Fruit fly (Drosophila melanogaster) whole organism: ENCODE results near the gene CG14270.

Experiments
- CG8478 ChIP-seq: fragments of >200 bp; optimal IDR thresholded peaks from 2 replicates; lab custom pipeline; 2018; ENCODE audit warnings: inconsistent platforms
- Dll ChIP-seq: fragments of >200 bp; optimal IDR thresholded peaks from 2 replicates; lab custom pipeline; 2017
- EcR ChIP-seq, 2 experiments: fragments of >200 bp; optimal IDR thresholded peaks; 2 replicates each; lab custom pipeline; 2017; ENCODE audit warnings: missing biosample characterization in 2 of 2, missing genetic modification characterization in 2 of 2, missing genetic modification reagents in 2 of 2
- pan ChIP-seq: fragments of >200 bp; optimal IDR thresholded peaks from 2 replicates; lab custom pipeline; 2017
- psq ChIP-seq: fragments of >200 bp; optimal IDR thresholded peaks from 2 replicates; lab custom pipeline; 2017
- usp ChIP-seq: fragments of >200 bp; optimal IDR thresholded peaks from 2 replicates; lab custom pipeline; 2017; ENCODE audit warnings: missing biosample characterization, missing genetic modification characterization, mixed read lengths

The CG14270 gene

dm6 chrX:3465551-3465950 lies 19.6 kb downstream of the CG14270 start:
- TF ChIP-seq pan (lab: Kevin White, UChicago) (no peak), psq (lab: Kevin White, UChicago) (no peak), CG8478 (lab: Kevin White, UChicago) (no peak)

dm6 chrX:3463944-3464343 lies 21.2 kb downstream of the CG14270 start, which contains the start of gene CG16781:
CG16781 (minus strand) TSS chrX:3464044.
- TF ChIP-seq usp (GFP tag; lab: Kevin White, UChicago): no peak
- no peak for TF ChIP-seq CG8478 (lab: Kevin White, UChicago)
- TF ChIP-seq pan (lab: Kevin White, UChicago): no peak
- no peak for TF ChIP-seq Dll (lab: Kevin White, UChicago)
- TF ChIP-seq psq (lab: Kevin White, UChicago): no peak
- no peak for TF ChIP-seq EcR (GFP tag; optimal IDR thresholded peaks at IDR 0.05; lab: Kevin White, UChicago)

dm6 chrX:3460140-3460642 lies 25.0 kb downstream of the CG14270 start, which contains the start of the genes CG16782 and CG10801:
CG16782 (minus strand) TSS chrX:3460240.
CG10801 (plus strand) TSS chrX:3460592.
- TF ChIP-seq usp (GFP tag; lab: Kevin White, UChicago) (no peak), EcR (GFP tag; optimal IDR thresholded peaks at IDR 0.05; lab: Kevin White, UChicago) (no peak), Dll (lab: Kevin White, UChicago) (no peak), CG8478 (lab: Kevin White, UChicago) (no peak), pan (lab: Kevin White, UChicago) (no peak)

DNA sequence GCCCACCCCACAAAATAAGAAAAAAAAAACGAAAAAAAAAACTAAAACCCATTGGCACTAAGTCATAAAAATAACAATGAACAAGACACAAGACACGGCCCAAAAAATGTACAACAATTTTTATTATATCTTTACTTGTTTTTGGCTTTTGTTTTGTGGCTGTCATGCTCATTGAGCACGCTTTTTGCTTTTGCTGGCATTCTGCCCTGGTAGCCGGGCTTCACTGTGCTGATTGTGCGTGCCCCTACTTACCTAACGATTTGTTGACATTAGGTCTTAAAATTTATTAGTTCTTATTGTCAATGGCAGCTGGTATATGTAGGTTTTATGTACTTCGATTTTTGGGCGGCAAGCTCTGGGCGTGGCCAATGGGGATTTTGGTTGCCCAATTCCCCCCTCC lies 26.7 kb downstream of the CG14270 start:
- no peak for TF ChIP-seq usp (GFP tag; lab: Kevin White, UChicago)
- TF ChIP-seq pan (lab: Kevin White, UChicago): no peak
- no peak for TF ChIP-seq Dll (lab: Kevin White, UChicago)
- TF ChIP-seq EcR (GFP tag; optimal IDR thresholded peaks at IDR 0.05; lab: Kevin White, UChicago): no peak
- TF ChIP-seq CG8478 (lab: Kevin White, UChicago): no peak
- no peak for TF ChIP-seq psq (lab: Kevin White, UChicago)

DNA sequence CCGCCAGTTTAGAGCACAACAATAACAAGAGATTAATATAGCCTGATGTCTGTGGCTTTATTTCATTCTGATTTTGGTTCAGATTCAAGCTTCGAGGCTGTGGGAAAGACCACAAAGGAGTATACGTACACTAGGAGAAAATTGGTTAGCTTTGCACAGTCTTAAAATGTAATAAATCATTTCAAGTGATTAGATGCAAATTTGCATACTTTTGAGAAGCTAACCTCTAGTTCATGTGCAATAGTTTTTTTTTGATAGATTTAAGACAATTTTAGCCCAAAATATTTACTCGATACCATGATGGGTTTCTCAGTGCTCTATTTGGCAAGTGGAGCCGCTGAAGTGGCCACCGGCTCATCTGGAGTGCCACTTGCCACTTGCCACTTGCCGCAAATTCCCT lies 27.7 kb downstream of the CG14270 start:
- TF ChIP-seq Dll (lab: Kevin White, UChicago) (no peak), usp (GFP tag; lab: Kevin White, UChicago) (no peak), EcR (GFP tag; optimal IDR thresholded peaks at IDR 0.05; lab: Kevin White, UChicago) (no peak), CG8478 (lab: Kevin White, UChicago) (no peak), pan (lab: Kevin White, UChicago) (no peak), psq (lab: Kevin White, UChicago) (no peak)

DNA sequence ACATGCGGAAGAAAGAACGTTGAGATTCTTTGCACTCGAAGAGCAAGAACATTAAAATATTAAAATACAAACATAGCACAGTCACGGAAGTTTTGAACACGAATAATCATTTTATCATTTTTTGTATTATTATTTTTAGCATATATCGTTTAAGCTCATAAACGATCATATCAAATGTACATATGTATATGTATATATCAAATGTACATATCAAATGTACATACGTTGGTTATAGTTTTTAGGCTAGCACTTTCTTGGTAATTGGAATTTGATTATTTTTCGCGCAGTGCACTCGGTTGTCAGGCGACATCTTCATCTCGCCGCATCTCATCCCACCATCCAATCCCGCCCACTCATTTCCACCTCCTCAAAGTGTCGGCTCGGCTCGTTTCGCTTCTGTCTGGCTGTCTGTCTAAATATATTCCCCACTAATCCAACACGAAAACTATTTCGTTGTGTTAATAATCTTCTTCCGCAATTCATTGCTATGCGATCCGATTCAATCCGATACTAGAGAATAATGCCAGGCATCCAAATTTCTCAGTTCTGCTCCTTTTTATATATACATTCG lies 29.7 kb downstream of the CG14270 start:
- TF ChIP-seq Dll (lab: Kevin White, UChicago): no peak
- TF ChIP-seq psq (lab: Kevin White, UChicago): no peak
- no peak for TF ChIP-seq usp (GFP tag; lab: Kevin White, UChicago)
- TF ChIP-seq pan (lab: Kevin White, UChicago): no peak
- TF ChIP-seq CG8478 (lab: Kevin White, UChicago): no peak
- TF ChIP-seq EcR (GFP tag; optimal IDR thresholded peaks at IDR 0.05; lab: Kevin White, UChicago): no peak

dm6 chrX:3454715-3455114 lies 30.5 kb downstream of the CG14270 start:
- TF ChIP-seq psq (lab: Kevin White, UChicago): no peak
- no peak for TF ChIP-seq EcR (GFP tag; optimal IDR thresholded peaks at IDR 0.05; lab: Kevin White, UChicago)
- TF ChIP-seq Dll (lab: Kevin White, UChicago): no peak
- TF ChIP-seq pan (lab: Kevin White, UChicago): no peak
- TF ChIP-seq CG8478 (lab: Kevin White, UChicago): no peak
- no peak for TF ChIP-seq usp (GFP tag; lab: Kevin White, UChicago)

DNA sequence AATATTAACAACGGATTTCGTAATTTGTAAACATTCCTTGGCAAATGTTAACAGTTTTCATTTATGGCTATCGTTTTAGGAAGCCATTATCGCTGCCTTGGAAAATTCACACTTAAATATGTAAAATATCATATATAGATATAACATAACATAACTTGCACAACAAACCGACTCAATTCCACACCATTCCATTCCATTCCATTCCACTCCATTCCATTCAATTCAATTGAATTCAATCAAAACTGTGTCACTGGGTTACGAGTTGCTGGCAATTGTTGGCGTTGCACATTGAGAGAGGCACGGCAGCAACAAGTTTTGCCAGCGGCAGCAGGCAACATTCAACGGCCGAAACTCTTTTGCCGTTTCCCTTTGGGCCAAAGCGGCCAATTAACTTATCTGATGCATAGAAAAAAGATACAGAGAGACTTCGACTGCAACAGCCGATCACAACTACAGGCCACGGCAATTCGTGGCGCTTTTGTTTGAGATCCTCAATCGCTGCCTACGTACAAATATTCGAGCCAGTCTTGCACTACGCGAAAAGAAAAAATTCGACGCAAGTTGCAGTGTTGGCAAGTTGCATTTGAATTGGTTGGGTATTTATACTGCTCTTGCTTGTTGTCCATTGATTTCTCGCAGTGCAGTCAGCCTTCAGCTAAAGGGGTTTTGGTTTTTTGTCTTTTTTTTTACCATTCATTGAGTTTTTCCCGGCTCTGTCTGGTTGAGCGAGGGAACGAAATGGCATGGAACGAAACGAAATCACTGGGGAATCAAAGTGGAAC lies 31.9 kb downstream of the CG14270 start:
- TF ChIP-seq psq (lab: Kevin White, UChicago) (no peak), pan (lab: Kevin White, UChicago) (no peak), EcR (GFP tag; optimal IDR thresholded peaks at IDR 0.05; lab: Kevin White, UChicago) (no peak), Dll (lab: Kevin White, UChicago) (no peak), usp (GFP tag; lab: Kevin White, UChicago) (no peak), CG8478 (lab: Kevin White, UChicago) (no peak)

- TF ChIP-seq Dll (lab: Kevin White, UChicago) (no peak), usp (GFP tag; lab: Kevin White, UChicago) (no peak), EcR (GFP tag; optimal IDR thresholded peaks at IDR 0.05; lab: Kevin White, UChicago) (no peak), pan (lab: Kevin White, UChicago) (no peak), psq (lab: Kevin White, UChicago) (no peak), CG8478 (lab: Kevin White, UChicago) (no peak)
These were observed 33.3 kb downstream of the CG14270 start for dm6 chrX:3451916-3452315.

dm6 chrX:3451250-3451786 lies 33.9 kb downstream of the CG14270 start:
- no peak for TF ChIP-seq usp (GFP tag; lab: Kevin White, UChicago)
- no peak for TF ChIP-seq pan (lab: Kevin White, UChicago)
- TF ChIP-seq Dll (lab: Kevin White, UChicago): no peak
- no peak for TF ChIP-seq psq (lab: Kevin White, UChicago)
- no peak for TF ChIP-seq CG8478 (lab: Kevin White, UChicago)
- TF ChIP-seq EcR (GFP tag; optimal IDR thresholded peaks at IDR 0.05; lab: Kevin White, UChicago): no peak
